Fruit fly (Drosophila melanogaster): ENCODE results near the gene CG9497.

- TF ChIP-seq foxo (GFP tag; optimal IDR thresholded peaks at IDR 0.05), result no peak
- TF ChIP-seq CG9705 (GFP tag; optimal IDR thresholded peaks at IDR 0.05), result no peak
- no peak for TF ChIP-seq HLH106 (tag; optimal IDR thresholded peaks at IDR 0.05)
- TF ChIP-seq lola (GFP tag; optimal IDR thresholded peaks at IDR 0.05), result no peak
- no peak for TF ChIP-seq Dfd (GFP tag; optimal IDR thresholded peaks at IDR 0.05)
- TF ChIP-seq Vsx2 (GFP tag; optimal IDR thresholded peaks at IDR 0.05; ENCODE audit: partially characterized antibody), result no peak
- TF ChIP-seq Jra (GFP tag; optimal IDR thresholded peaks at IDR 0.05), result no peak
- no peak for TF ChIP-seq GATAd (GFP tag; optimal IDR thresholded peaks at IDR 0.05)
- no peak for TF ChIP-seq woc (GFP tag; optimal IDR thresholded peaks at IDR 0.05)
- no peak for TF ChIP-seq usp (GFP tag; optimal IDR thresholded peaks at IDR 0.05)
- TF ChIP-seq h (GFP tag; optimal IDR thresholded peaks at IDR 0.05), result peak; percentile 15
- TF ChIP-seq Rel (GFP tag; optimal IDR thresholded peaks at IDR 0.05), result no peak
- peak; percentile 37 for TF ChIP-seq Rel (tag; optimal IDR thresholded peaks at IDR 0.05)
- TF ChIP-seq tai (GFP tag; optimal IDR thresholded peaks at IDR 0.05), result no peak
Observed at dm6 chr2L:6343084-6343873, 4.9 kb downstream of the CG9497 start.
